Fruit fly (Drosophila melanogaster): Measurements from ENCODE around the gene CG42780.
A peak's percentile ranks its signal among the peaks of the same experiment; 100 is the strongest.

Gene CG42780

dm6 chrX:7306538-7307477 is 25.2 kb downstream of the CG42780 start (continued):
- TF ChIP-seq Abd-B (GFP tag; optimal IDR thresholded peaks at IDR 0.05) (peak; percentile 96), org-1 (GFP tag; optimal IDR thresholded peaks at IDR 0.05) (peak; percentile 91), CG14965 (GFP tag; optimal IDR thresholded peaks at IDR 0.05; ENCODE audit: borderline replicate concordance) (peak; percentile 14), rib (GFP tag; IDR thresholded peaks at IDR 0.05) (peak; percentile 86; the same call in 1 of the 2 replicates), Tbp (GFP tag; optimal IDR thresholded peaks at IDR 0.05) (no peak), CG17912 (GFP tag; optimal IDR thresholded peaks at IDR 0.05) (no peak), CG3838 (GFP tag; optimal IDR thresholded peaks at IDR 0.05) (peak; percentile 61), pita (GFP tag; optimal IDR thresholded peaks at IDR 0.05) (no peak), CG11456 (GFP tag; IDR thresholded peaks at IDR 0.05) (peak; percentile 67; the same call in 2 of the 3 replicates), Meics (GFP tag; optimal IDR thresholded peaks at IDR 0.05) (peak; percentile 96), sens (GFP tag) (peak; percentile 95), dan (GFP tag; IDR thresholded peaks at IDR 0.05) (peak; percentile 63), scrt (GFP tag; optimal IDR thresholded peaks at IDR 0.05) (peak; percentile 75), CG7839 (tag; optimal IDR thresholded peaks at IDR 0.05) (peak; percentile 94), nmo (GFP tag; optimal IDR thresholded peaks at IDR 0.05) (peak; percentile 97), Sox100B (GFP tag; optimal IDR thresholded peaks at IDR 0.05) (peak; percentile 99), CG11247 (GFP tag; IDR thresholded peaks at IDR 0.05) (no peak; the same call in none of the 2 replicates), HLH3B (GFP tag; IDR thresholded peaks at IDR 0.05) (peak; percentile 67), CG12299 (tag; optimal IDR thresholded peaks at IDR 0.05) (peak; percentile 74), CG17829 (tag; optimal IDR thresholded peaks at IDR 0.05) (peak; percentile 94), TFAM (GFP tag; optimal IDR thresholded peaks at IDR 0.05) (peak; percentile 30), pnt (GFP tag; optimal IDR thresholded peaks at IDR 0.05) (peak; percentile 73), CG1529 (GFP tag; optimal IDR thresholded peaks at IDR 0.05) (peak; percentile 72), Awh (GFP tag; IDR thresholded peaks at IDR 0.05) (peak; percentile 47; the same call in 1 of the 2 replicates), CG17361 (GFP tag; IDR thresholded peaks at IDR 0.05) (peak; percentile 100), sens-2 (GFP tag; IDR thresholded peaks at IDR 0.05) (no peak), CG6813 (GFP tag; optimal IDR thresholded peaks at IDR 0.05) (peak; percentile 90), bbx (GFP tag; IDR thresholded peaks at IDR 0.05; ENCODE audit: partially characterized antibody) (peak; percentile 36; the same call in 1 of the 2 replicates), CG10267 (tag; optimal IDR thresholded peaks at IDR 0.05) (peak; percentile 89), CG10543 (GFP tag; optimal IDR thresholded peaks at IDR 0.05) (peak; percentile 84), CG32767 (GFP tag; IDR thresholded peaks at IDR 0.05) (no peak; the same call in 1 of the 2 replicates), tio (GFP tag; optimal IDR thresholded peaks at IDR 0.05) (peak; percentile 94), CG4854 (GFP tag; optimal IDR thresholded peaks at IDR 0.05) (peak; percentile 79), stc (GFP tag; IDR thresholded peaks at IDR 0.05) (peak; percentile 61; the same call in 1 of the 2 replicates), NK7.1 (GFP tag; optimal IDR thresholded peaks at IDR 0.05) (peak; percentile 62), pb (GFP tag; optimal IDR thresholded peaks at IDR 0.05) (peak; percentile 51), ttk (GFP tag; IDR thresholded peaks at IDR 0.05) (peak; percentile 65; the same call in 1 of the 2 replicates), CG18599 (GFP tag; optimal IDR thresholded peaks at IDR 0.05) (peak; percentile 87), sqz (GFP tag; optimal IDR thresholded peaks at IDR 0.05) (peak; percentile 78), CG6272 (GFP tag; IDR thresholded peaks at IDR 0.05) (peak; percentile 47), CG9797 (GFP tag; optimal IDR thresholded peaks at IDR 0.05) (peak; percentile 35), CG9817 (tag; optimal IDR thresholded peaks at IDR 0.05) (peak; percentile 85), CG31388 (GFP tag; optimal IDR thresholded peaks at IDR 0.05) (peak; percentile 67), Scr (GFP tag; IDR thresholded peaks at IDR 0.05; ENCODE audit: partially characterized antibody) (0 out of 2 replicates have a peak, but pooled peaks have one; percentile 7), CG3995 (GFP tag; optimal IDR thresholded peaks at IDR 0.05) (peak; percentile 18), ac (GFP tag; optimal IDR thresholded peaks at IDR 0.05) (peak; percentile 80), CG6175 (GFP tag; IDR thresholded peaks at IDR 0.05) (peak; percentile 99), pfk (GFP tag; optimal IDR thresholded peaks at IDR 0.05) (no peak)
